Worm (Caenorhabditis elegans): ENCODE data around the gene F46C5.2.

Gene F46C5.2

ce11 chrII:8851996-8852587, 23.0 kb upstream of the F46C5.2 start, which contains the start of gene oac-46:
TSS of gene oac-46 (minus strand) at chrII:8852096.
- no peak for TF ChIP-seq ztf-1 (GFP tag; conservative IDR thresholded peaks at IDR 0.05)
- peak; percentile 48 for TF ChIP-seq sma-3 (GFP tag; optimal IDR thresholded peaks at IDR 0.05)
- TF ChIP-seq ama-1 (optimal IDR thresholded peaks at IDR 0.05) = no peak
- peak; percentile 86 for TF ChIP-seq blmp-1 (tag; optimal IDR thresholded peaks at IDR 0.05; ENCODE audit: insufficient read depth)
- TF ChIP-seq nhr-25 (tag; optimal IDR thresholded peaks at IDR 0.05) = peak; percentile 66
- no peak for TF ChIP-seq nhr-23 (tag; optimal IDR thresholded peaks at IDR 0.05)
- no peak for TF ChIP-seq lin-13 (GFP tag; optimal IDR thresholded peaks at IDR 0.05)
- no peak for TF ChIP-seq C34F6.9 (tag; optimal IDR thresholded peaks at IDR 0.05)
- TF ChIP-seq ztf-11 (tag; optimal IDR thresholded peaks at IDR 0.05) = no peak
- TF ChIP-seq ztf-4 (tag; optimal IDR thresholded peaks at IDR 0.05) = no peak
- no peak for TF ChIP-seq mdl-1 (tag; optimal IDR thresholded peaks at IDR 0.05)
- peak; percentile 9 for TF ChIP-seq egl-27 (tag; optimal IDR thresholded peaks at IDR 0.05)
- no peak for TF ChIP-seq alr-1 (tag; optimal IDR thresholded peaks at IDR 0.05)
- no peak for TF ChIP-seq aly-2 (tag; optimal IDR thresholded peaks at IDR 0.05)
- TF ChIP-seq nhr-6 (tag; optimal IDR thresholded peaks at IDR 0.05) = no peak
- TF ChIP-seq nhr-21 (tag; optimal IDR thresholded peaks at IDR 0.05) = peak; percentile 8
- no peak for TF ChIP-seq nhr-10 (tag; optimal IDR thresholded peaks at IDR 0.05)
- no peak for TF ChIP-seq mab-5 (tag; optimal IDR thresholded peaks at IDR 0.05)
- no peak for TF ChIP-seq peb-1 (tag; optimal IDR thresholded peaks at IDR 0.05)
- TF ChIP-seq lin-39 (tag; optimal IDR thresholded peaks at IDR 0.05) = no peak
- TF ChIP-seq nhr-237 (tag; optimal IDR thresholded peaks at IDR 0.05) = no peak
- TF ChIP-seq ceh-16 (tag; optimal IDR thresholded peaks at IDR 0.05) = no peak
- TF ChIP-seq sma-9 (GFP tag; optimal IDR thresholded peaks at IDR 0.05) = peak; percentile 22
- TF ChIP-seq sma-9 (tag; optimal IDR thresholded peaks at IDR 0.05) = no peak
- TF ChIP-seq ZK546.5 (tag; optimal IDR thresholded peaks at IDR 0.05) = no peak
- no peak for TF ChIP-seq sem-4 (tag; optimal IDR thresholded peaks at IDR 0.05)
- TF ChIP-seq unc-55 (GFP tag; optimal IDR thresholded peaks at IDR 0.05) = no peak
- no peak for TF ChIP-seq unc-39 (tag; optimal IDR thresholded peaks at IDR 0.05)
- no peak for TF ChIP-seq skn-1 (tag; optimal IDR thresholded peaks at IDR 0.05)
- TF ChIP-seq nhr-129 (tag; optimal IDR thresholded peaks at IDR 0.05) = no peak
- no peak for TF ChIP-seq nhr-77 (tag; optimal IDR thresholded peaks at IDR 0.05)
- TF ChIP-seq ceh-82 (tag; optimal IDR thresholded peaks at IDR 0.05) = no peak

- TF ChIP-seq ztf-1 (GFP tag; conservative IDR thresholded peaks at IDR 0.05) (no peak), ztf-4 (tag; optimal IDR thresholded peaks at IDR 0.05) (no peak), mab-5 (tag; optimal IDR thresholded peaks at IDR 0.05) (no peak), F13H6.1 (tag; optimal IDR thresholded peaks at IDR 0.05) (no peak), elt-3 (tag; optimal IDR thresholded peaks at IDR 0.05) (no peak), Y55F3AM.14 (GFP tag; optimal IDR thresholded peaks at IDR 0.05) (no peak), nhr-21 (tag; optimal IDR thresholded peaks at IDR 0.05) (no peak)
These were observed 19.9 kb upstream of the F46C5.2 start for ce11 chrII:8848984-8849383.

ce11 chrII:8845932-8846331, 16.8 kb upstream of the F46C5.2 start:
- TF ChIP-seq sma-9 (GFP tag; optimal IDR thresholded peaks at IDR 0.05) (peak; percentile 50), sma-9 (tag; optimal IDR thresholded peaks at IDR 0.05) (no peak), dmd-4 (tag; optimal IDR thresholded peaks at IDR 0.05) (no peak), crh-2 (tag; optimal IDR thresholded peaks at IDR 0.05) (peak; percentile 25), mab-5 (tag; optimal IDR thresholded peaks at IDR 0.05) (no peak), fos-1 (tag; optimal IDR thresholded peaks at IDR 0.05) (peak; percentile 18), F13H6.1 (tag; optimal IDR thresholded peaks at IDR 0.05) (peak; percentile 13), blmp-1 (tag; optimal IDR thresholded peaks at IDR 0.05; ENCODE audit: insufficient read depth) (peak; percentile 9)

- no peak for TF ChIP-seq aly-2 (tag; optimal IDR thresholded peaks at IDR 0.05)
- TF ChIP-seq unc-39 (tag; optimal IDR thresholded peaks at IDR 0.05) = no peak
- TF ChIP-seq ztf-1 (GFP tag; conservative IDR thresholded peaks at IDR 0.05) = no peak
- TF ChIP-seq nhr-237 (tag; optimal IDR thresholded peaks at IDR 0.05) = no peak
- TF ChIP-seq ztf-11 (tag; optimal IDR thresholded peaks at IDR 0.05) = no peak
- no peak for TF ChIP-seq ama-1 (optimal IDR thresholded peaks at IDR 0.05)
- no peak for TF ChIP-seq snpc-4 (tag; optimal IDR thresholded peaks at IDR 0.05)
- TF ChIP-seq lin-11 (tag; optimal IDR thresholded peaks at IDR 0.05) = no peak
- TF ChIP-seq unc-55 (GFP tag; optimal IDR thresholded peaks at IDR 0.05) = no peak
- TF ChIP-seq mdl-1 (tag; optimal IDR thresholded peaks at IDR 0.05) = no peak
- TF ChIP-seq egl-27 (tag; optimal IDR thresholded peaks at IDR 0.05) = no peak
- no peak for TF ChIP-seq Y55F3AM.14 (GFP tag; optimal IDR thresholded peaks at IDR 0.05)
- no peak for TF ChIP-seq lin-39 (tag; optimal IDR thresholded peaks at IDR 0.05)
- TF ChIP-seq mbf-1 (tag; optimal IDR thresholded peaks at IDR 0.05) = no peak
These were observed 16.2 kb upstream of the F46C5.2 start, which contains the start of gene agxt-1 for ce11 chrII:8845298-8845697. TSS of gene agxt-1 (plus strand) at chrII:8845598.

Data from whole organism, L2 larva.